Worm (Caenorhabditis elegans): ENCODE data around the gene C06B8.3.

- TF ChIP-seq lsy-2 (tag; optimal IDR thresholded peaks at IDR 0.05) (no peak), aly-2 (tag; optimal IDR thresholded peaks at IDR 0.05) (no peak), egl-27 (tag; optimal IDR thresholded peaks at IDR 0.05) (no peak), ztf-11 (tag; optimal IDR thresholded peaks at IDR 0.05) (no peak), unc-62 (GFP tag; optimal IDR thresholded peaks at IDR 0.05) (no peak), R02D3.7 (tag; optimal IDR thresholded peaks at IDR 0.05) (no peak), ama-1 (optimal IDR thresholded peaks at IDR 0.05) (no peak), snpc-4 (tag; optimal IDR thresholded peaks at IDR 0.05) (no peak), lin-11 (tag; optimal IDR thresholded peaks at IDR 0.05) (no peak), dmd-4 (tag; optimal IDR thresholded peaks at IDR 0.05) (no peak), sma-9 (GFP tag; optimal IDR thresholded peaks at IDR 0.05) (no peak), sma-9 (tag; optimal IDR thresholded peaks at IDR 0.05) (no peak)
Observed at ce11 chrV:15448865-15449264, 35.6 kb downstream of the C06B8.3 start, which contains the start of gene T26H5.14.
